Worm (Caenorhabditis elegans) whole organism, L4/young adult: ENCODE results near the gene fbxb-19.

Experiments
- W03F9.2 ChIP-seq: fragments of 150-350 bp; optimal IDR thresholded peaks from 2 replicates; lab custom pipeline; 2014; ENCODE audit warnings: missing biosample characterization, missing genetic modification characterization
- him-1 ChIP-seq: sonication (generic microtip); optimal IDR thresholded peaks from 2 replicates; lab custom pipeline; 2016; ENCODE audit warnings: missing genotype, missing genetic modification reagents, missing genetic modification characterization, missing compliant biosample characterization

DNA sequence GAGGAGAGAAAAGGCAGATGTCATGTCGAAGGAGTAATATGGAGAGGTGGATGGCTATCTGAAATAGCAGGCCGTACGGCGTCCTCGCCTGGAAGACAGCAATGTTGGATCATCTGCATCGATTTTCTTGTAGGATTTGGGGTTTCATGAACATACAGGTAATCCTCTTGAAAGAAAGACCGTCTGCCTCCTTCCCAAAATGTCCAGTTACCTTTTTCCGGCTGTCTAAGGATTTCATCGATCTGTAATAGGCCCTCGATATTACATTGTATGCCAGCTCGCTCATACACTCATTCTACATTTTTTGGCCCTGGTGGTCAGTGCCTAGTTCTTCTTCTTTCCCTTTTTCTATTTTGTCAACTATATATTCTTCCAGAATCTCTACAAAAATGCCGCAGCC is 33.4 kb upstream of the fbxb-19 start, which contains the start of the genes fbxb-5 and btb-8:
- TF ChIP-seq him-1 (tag; lab: Kevin White, UChicago) (no peak), W03F9.2 (tag; lab: Kevin White, UChicago) (no peak)
